Worm (Caenorhabditis elegans): ENCODE results near the gene duo-1.

- TF ChIP-seq Y53G8AR.9 (GFP tag; conservative IDR thresholded peaks at IDR 0.05) (no peak), xnd-1 (tag; optimal IDR thresholded peaks at IDR 0.05) (no peak), lsy-27 (tag; optimal IDR thresholded peaks at IDR 0.05; ENCODE audit: borderline replicate concordance, insufficient read depth) (no peak)
Measured at ce11 chrV:11585122-11585521, 30.7 kb downstream of the duo-1 start.
